5 fruit fly cellular contexts compared by ENCODE assay signal in genomic region chr3L:4623870-4624269, dm6.
TF ChIP-seq lines count a peak whose summit lies in the region.

No protein-coding gene starts in this region.

- no peak for TF ChIP-seq CTCF in whole organism, embryonic (GFP tag; optimal IDR thresholded peaks at IDR 0.05; lab: Kevin White, UChicago)

TF ChIP-seq in whole organism, adult, 20 proteins besides CTCF, POLR2A, EP300 and RAD21:
- peak; percentile 4 for TF ChIP-seq bab1 (GFP tag; optimal IDR thresholded peaks at IDR 0.05; lab: Kevin White, UChicago)
- no peak for TF ChIP-seq CG7045 (GFP tag; optimal IDR thresholded peaks at IDR 0.05; lab: Kevin White, UChicago)

TF ChIP-seq in whole organism, embryonic, 481 proteins besides CTCF, POLR2A, EP300 and RAD21 (continues in another document):
- no peak for TF ChIP-seq Jarid2 (GFP tag; optimal IDR thresholded peaks at IDR 0.05; lab: Kevin White, UChicago)
- TF ChIP-seq Usf (GFP tag; optimal IDR thresholded peaks at IDR 0.05; lab: Kevin White, UChicago) = no peak
- TF ChIP-seq CG17361 (GFP tag; IDR thresholded peaks at IDR 0.05; lab: Robert Waterston, UW) = 0 out of 3 replicates have a peak, but pooled peaks have one; percentile 14
- TF ChIP-seq CG9437 (GFP tag; optimal IDR thresholded peaks at IDR 0.05; lab: Kevin White, UChicago) = no peak
- peak; percentile 34 for TF ChIP-seq gem (tag; optimal IDR thresholded peaks at IDR 0.05; lab: Kevin White, UChicago)
- no peak for TF ChIP-seq sna (GFP tag; IDR thresholded peaks at IDR 0.05; lab: Robert Waterston, UW; ENCODE audit: partially characterized antibody)
- peak; percentile 20 for TF ChIP-seq D19A (tag; optimal IDR thresholded peaks at IDR 0.05; lab: Kevin White, UChicago)
- peak; percentile 13 for TF ChIP-seq Abd-B (GFP tag; optimal IDR thresholded peaks at IDR 0.05; lab: Kevin White, UChicago)
- no peak for TF ChIP-seq CG1529 (GFP tag; optimal IDR thresholded peaks at IDR 0.05; lab: Kevin White, UChicago)
- no peak for TF ChIP-seq CG17328 (GFP tag; IDR thresholded peaks at IDR 0.05; lab: Robert Waterston, UW)
- TF ChIP-seq grn (GFP tag; optimal IDR thresholded peaks at IDR 0.05; lab: Kevin White, UChicago) = peak; percentile 54
- no peak for TF ChIP-seq CG14441 (GFP tag; IDR thresholded peaks at IDR 0.05; lab: Robert Waterston, UW)
- no peak for TF ChIP-seq fd64A (GFP tag; optimal IDR thresholded peaks at IDR 0.05; lab: Kevin White, UChicago)
- peak; percentile 41 for TF ChIP-seq CG2678 (tag; optimal IDR thresholded peaks at IDR 0.05; lab: Kevin White, UChicago)
- TF ChIP-seq wor (GFP tag; IDR thresholded peaks at IDR 0.05; lab: Robert Waterston, UW) = no peak
- no peak for TF ChIP-seq Lpt (GFP tag; optimal IDR thresholded peaks at IDR 0.05; lab: Kevin White, UChicago)
- TF ChIP-seq CG2712 (tag; optimal IDR thresholded peaks at IDR 0.05; lab: Kevin White, UChicago) = peak; percentile 48
- no peak for TF ChIP-seq CG3838 (GFP tag; optimal IDR thresholded peaks at IDR 0.05; lab: Kevin White, UChicago)
- 0 out of 2 replicates have a peak, but pooled peaks have one; percentile 7 for TF ChIP-seq sisA (GFP tag; IDR thresholded peaks at IDR 0.05; lab: Robert Waterston, UW)
- 0 out of 2 replicates have a peak, but pooled peaks have one; percentile 4 for TF ChIP-seq Rfx (GFP tag; IDR thresholded peaks at IDR 0.05; lab: Robert Waterston, UW)
- no peak for TF ChIP-seq zfh2 (GFP tag; optimal IDR thresholded peaks at IDR 0.05; lab: Kevin White, UChicago)
- peak; percentile 6 for TF ChIP-seq Oli (tag; optimal IDR thresholded peaks at IDR 0.05; lab: Kevin White, UChicago)

TF ChIP-seq in whole organism, prepupa, 60 proteins besides CTCF, POLR2A, EP300 and RAD21 (continues in another document):
- peak; percentile 19 for TF ChIP-seq Sox102F (GFP tag; optimal IDR thresholded peaks at IDR 0.05; lab: Kevin White, UChicago)
- peak; percentile 69 for TF ChIP-seq acj6 (GFP tag; optimal IDR thresholded peaks at IDR 0.05; lab: Kevin White, UChicago)
- peak; percentile 54 for TF ChIP-seq CG10631 (GFP tag; optimal IDR thresholded peaks at IDR 0.05; lab: Kevin White, UChicago)
- no peak for TF ChIP-seq CG8319 (GFP tag; optimal IDR thresholded peaks at IDR 0.05; lab: Kevin White, UChicago)
- TF ChIP-seq Eip78C (GFP tag; lab: Kevin White, UChicago) = peak; percentile 87
- TF ChIP-seq CG4318 (GFP tag; optimal IDR thresholded peaks at IDR 0.05; lab: Kevin White, UChicago) = peak; percentile 69
- no peak for TF ChIP-seq Hr38 (GFP tag; optimal IDR thresholded peaks at IDR 0.05; lab: Kevin White, UChicago)
- peak; percentile 85 for TF ChIP-seq CG32006 (GFP tag; optimal IDR thresholded peaks at IDR 0.05; lab: Kevin White, UChicago)
- peak; percentile 52 for TF ChIP-seq CG3919 (GFP tag; optimal IDR thresholded peaks at IDR 0.05; lab: Kevin White, UChicago)
- peak; percentile 63 for TF ChIP-seq eg (GFP tag; IDR thresholded peaks at IDR 0.05; lab: Robert Waterston, UW)
- TF ChIP-seq CG31627 (GFP tag; optimal IDR thresholded peaks at IDR 0.05; lab: Kevin White, UChicago) = peak; percentile 34
- no peak for TF ChIP-seq Ets21C (GFP tag; optimal IDR thresholded peaks at IDR 0.05; lab: Kevin White, UChicago)
- peak; percentile 12 for TF ChIP-seq CG11902 (GFP tag; optimal IDR thresholded peaks at IDR 0.05; lab: Kevin White, UChicago)
- TF ChIP-seq CG6163 (GFP tag; IDR thresholded peaks at IDR 0.05; lab: Robert Waterston, UW) = peak; percentile 54; the same call in 2 of the 3 replicates
- TF ChIP-seq fd59A (GFP tag; optimal IDR thresholded peaks at IDR 0.05; lab: Kevin White, UChicago) = peak; percentile 42
- no peak for TF ChIP-seq dac (GFP tag; optimal IDR thresholded peaks at IDR 0.05; lab: Kevin White, UChicago)
- TF ChIP-seq CG11762 (GFP tag; optimal IDR thresholded peaks at IDR 0.05; lab: Kevin White, UChicago; ENCODE audit: insufficient read depth) = no peak
- TF ChIP-seq CG3032 (tag; optimal IDR thresholded peaks at IDR 0.05; lab: Kevin White, UChicago) = peak; percentile 64
- no peak for TF ChIP-seq Blimp-1 (GFP tag; optimal IDR thresholded peaks at IDR 0.05; lab: Kevin White, UChicago)
- peak; percentile 83 for TF ChIP-seq Hr4 (GFP tag; optimal IDR thresholded peaks at IDR 0.05; lab: Kevin White, UChicago)
- TF ChIP-seq Eip93F (GFP tag; optimal IDR thresholded peaks at IDR 0.05; lab: Kevin White, UChicago) = no peak
- peak; percentile 78 for TF ChIP-seq OdsH (GFP tag; optimal IDR thresholded peaks at IDR 0.05; lab: Kevin White, UChicago)
- no peak for TF ChIP-seq CG9139 (GFP tag; optimal IDR thresholded peaks at IDR 0.05; lab: Kevin White, UChicago)

TF ChIP-seq in whole organism, pupa, 21 proteins besides CTCF, POLR2A, EP300 and RAD21:
- TF ChIP-seq CG34367 (tag; optimal IDR thresholded peaks at IDR 0.05; lab: Kevin White, UChicago) (peak; percentile 44), CG13204 (GFP tag; optimal IDR thresholded peaks at IDR 0.05; lab: Kevin White, UChicago) (no peak), CG32121 (GFP tag; IDR thresholded peaks at IDR 0.05; lab: Robert Waterston, UW) (peak; percentile 61), Ets98B (GFP tag; IDR thresholded peaks at IDR 0.05; lab: Robert Waterston, UW) (peak; percentile 37; the same call in 1 of the 2 replicates), fd96Ca (GFP tag; IDR thresholded peaks at IDR 0.05; lab: Robert Waterston, UW) (peak; percentile 59; the same call in 1 of the 3 replicates), Pif1B (GFP tag; optimal IDR thresholded peaks at IDR 0.05; lab: Kevin White, UChicago) (peak; percentile 44), D1 (tag; optimal IDR thresholded peaks at IDR 0.05; lab: Kevin White, UChicago) (peak; percentile 31), Pif1A (GFP tag; optimal IDR thresholded peaks at IDR 0.05; lab: Kevin White, UChicago) (peak; percentile 60), CG8159 (tag; optimal IDR thresholded peaks at IDR 0.05; lab: Kevin White, UChicago) (peak; percentile 61), CG12605 (GFP tag; IDR thresholded peaks at IDR 0.05; lab: Robert Waterston, UW) (no peak), CG8301 (tag; optimal IDR thresholded peaks at IDR 0.05; lab: Kevin White, UChicago) (peak; percentile 76), Snoo (tag; optimal IDR thresholded peaks at IDR 0.05; lab: Kevin White, UChicago) (no peak), CG10348 (GFP tag; IDR thresholded peaks at IDR 0.05; lab: Robert Waterston, UW) (no peak), CG4496 (GFP tag; IDR thresholded peaks at IDR 0.05; lab: Robert Waterston, UW) (peak; percentile 65; the same call in 2 of the 3 replicates), CG9948 (tag; optimal IDR thresholded peaks at IDR 0.05; lab: Kevin White, UChicago) (peak; percentile 48), rn (GFP tag; IDR thresholded peaks at IDR 0.05; lab: Robert Waterston, UW) (no peak; the same call in 1 of the 2 replicates), CG17806 (tag; optimal IDR thresholded peaks at IDR 0.05; lab: Kevin White, UChicago) (peak; percentile 35), CG15710 (tag; optimal IDR thresholded peaks at IDR 0.05; lab: Kevin White, UChicago) (peak; percentile 69), CG14655 (GFP tag; optimal IDR thresholded peaks at IDR 0.05; lab: Kevin White, UChicago) (peak; percentile 83), gl (tag; optimal IDR thresholded peaks at IDR 0.05; lab: Kevin White, UChicago) (peak; percentile 25), EcR (GFP tag; optimal IDR thresholded peaks at IDR 0.05; lab: Kevin White, UChicago) (no peak)
TF ChIP-seq in whole organism, pupa: peak in this region for 15.

TF ChIP-seq in whole organism, wandering third instar larva, 38 proteins besides CTCF, POLR2A, EP300 and RAD21:
- TF ChIP-seq HLH106 (tag; optimal IDR thresholded peaks at IDR 0.05; lab: Kevin White, UChicago) = peak; percentile 15
- no peak for TF ChIP-seq sage (GFP tag; optimal IDR thresholded peaks at IDR 0.05; lab: Kevin White, UChicago)
- TF ChIP-seq CG9705 (GFP tag; optimal IDR thresholded peaks at IDR 0.05; lab: Kevin White, UChicago) = no peak
- TF ChIP-seq Rel (GFP tag; optimal IDR thresholded peaks at IDR 0.05; lab: Kevin White, UChicago) = no peak
- TF ChIP-seq Rel (tag; optimal IDR thresholded peaks at IDR 0.05; lab: Kevin White, UChicago) = no peak
- no peak for TF ChIP-seq jim (GFP tag; optimal IDR thresholded peaks at IDR 0.05; lab: Kevin White, UChicago)
- peak; percentile 31 for TF ChIP-seq woc (GFP tag; optimal IDR thresholded peaks at IDR 0.05; lab: Kevin White, UChicago)
- no peak for TF ChIP-seq rgr (GFP tag; optimal IDR thresholded peaks at IDR 0.05; lab: Kevin White, UChicago)
- TF ChIP-seq pan (optimal IDR thresholded peaks at IDR 0.05; lab: Kevin White, UChicago) = no peak
- TF ChIP-seq h (GFP tag; optimal IDR thresholded peaks at IDR 0.05; lab: Kevin White, UChicago) = peak; percentile 18
- TF ChIP-seq CrebA (GFP tag; optimal IDR thresholded peaks at IDR 0.05; lab: Kevin White, UChicago; ENCODE audit: borderline replicate concordance) = no peak
- no peak for TF ChIP-seq sv (GFP tag; optimal IDR thresholded peaks at IDR 0.05; lab: Kevin White, UChicago)
- TF ChIP-seq Abd-B (GFP tag; optimal IDR thresholded peaks at IDR 0.05; lab: Kevin White, UChicago) = no peak
- TF ChIP-seq GATAd (GFP tag; optimal IDR thresholded peaks at IDR 0.05; lab: Kevin White, UChicago) = no peak
- TF ChIP-seq foxo (GFP tag; optimal IDR thresholded peaks at IDR 0.05; lab: Kevin White, UChicago) = peak in 1 of 2 experiments; percentile 20
- no peak for TF ChIP-seq fru (GFP tag; optimal IDR thresholded peaks at IDR 0.05; lab: Kevin White, UChicago)
- TF ChIP-seq ey (GFP tag; optimal IDR thresholded peaks at IDR 0.05; lab: Kevin White, UChicago) = peak; percentile 47
- TF ChIP-seq Jra (GFP tag; optimal IDR thresholded peaks at IDR 0.05; lab: Kevin White, UChicago) = no peak
- no peak for TF ChIP-seq brk (GFP tag; optimal IDR thresholded peaks at IDR 0.05; lab: Kevin White, UChicago)
- TF ChIP-seq usp (GFP tag; optimal IDR thresholded peaks at IDR 0.05; lab: Kevin White, UChicago) = no peak
- TF ChIP-seq Dfd (GFP tag; optimal IDR thresholded peaks at IDR 0.05; lab: Kevin White, UChicago) = no peak
- TF ChIP-seq br (GFP tag; optimal IDR thresholded peaks at IDR 0.05; lab: Kevin White, UChicago) = peak; percentile 10
- TF ChIP-seq Mio (GFP tag; optimal IDR thresholded peaks at IDR 0.05; lab: Kevin White, UChicago) = no peak
